Fruit fly (Drosophila melanogaster) whole organism, embryonic: Measurements from ENCODE around the gene ric8a.

Experiments
- Awh ChIP-seq: fragments of 200-800 bp; sonication (Bioruptor generic); IDR thresholded peaks from 2 replicates; pipeline ENCODE4, ENCODE4 v1.3.6; 2022; ENCODE audit warnings: missing biosample characterization, missing genetic modification characterization
- B-H2 ChIP-seq: fragments of 200-800 bp; sonication (Bioruptor generic); optimal IDR thresholded peaks from 2 replicates; lab custom pipeline; 2018; ENCODE audit warnings: missing biosample characterization, mild to moderate bottlenecking, missing genetic modification characterization
- CG10462 ChIP-seq: fragments of 200-800 bp; sonication (Bioruptor generic); optimal IDR thresholded peaks from 2 replicates; lab custom pipeline; 2016; ENCODE audit warnings: missing biosample characterization, missing genetic modification characterization
- CG10565 ChIP-seq: fragments of 200-800 bp; sonication (Bioruptor generic); optimal IDR thresholded peaks from 3 replicates; lab custom pipeline; 2016; ENCODE audit warnings: missing biosample characterization, mild to moderate bottlenecking, missing genetic modification characterization
- CG10959 ChIP-seq: fragments of 200-800 bp; sonication (Bioruptor generic); IDR thresholded peaks from 2 replicates; pipeline ENCODE4 v1.3.6; 2022; ENCODE audit warnings: missing biosample characterization, missing genetic modification characterization
- CG11723 ChIP-seq: fragments of 200-800 bp; sonication (Bioruptor generic); optimal IDR thresholded peaks from 2 replicates; lab custom pipeline; 2017; ENCODE audit warnings: missing biosample characterization, mild to moderate bottlenecking, missing genetic modification characterization
- CG14667 ChIP-seq: fragments of 200-800 bp; sonication (Bioruptor generic); IDR thresholded peaks from 2 replicates; pipeline ENCODE4 v1.3.6; 2022; ENCODE audit warnings: missing biosample characterization, missing genetic modification characterization
- CG15479 ChIP-seq: fragments of 200-800 bp; sonication (Bioruptor generic); optimal IDR thresholded peaks from 3 replicates; lab custom pipeline; 2019; ENCODE audit warnings: missing biosample characterization, mild to moderate bottlenecking, missing genetic modification characterization, moderate library complexity
- CG17186 ChIP-seq: fragments of 200-800 bp; sonication (Bioruptor generic); optimal IDR thresholded peaks from 3 replicates; lab custom pipeline; 2017; ENCODE audit warnings: missing biosample characterization, missing genetic modification reagents, missing genetic modification characterization
- CG17361 ChIP-seq: fragments of 200-800 bp; sonication (Bioruptor generic); IDR thresholded peaks from 3 replicates; pipeline ENCODE4 v1.3.6; 2022; ENCODE audit warnings: missing biosample characterization, missing genetic modification characterization
- CG1792 ChIP-seq: fragments of 200-800 bp; sonication (Bioruptor generic); optimal IDR thresholded peaks from 2 replicates; lab custom pipeline; 2016; ENCODE audit warnings: missing biosample characterization, missing genetic modification characterization
- CG18011 ChIP-seq: fragments of 200-800 bp; sonication (Bioruptor generic); optimal IDR thresholded peaks from 2 replicates; lab custom pipeline; 2017; ENCODE audit warnings: missing biosample characterization, missing genetic modification characterization, mild to moderate bottlenecking, moderate library complexity, missing genotype
- CG1832 ChIP-seq: fragments of 200-800 bp; sonication (Bioruptor generic); optimal IDR thresholded peaks from 2 replicates; lab custom pipeline; 2017; ENCODE audit warnings: missing biosample characterization, mild to moderate bottlenecking, missing genetic modification characterization, inconsistent platforms
- CG43689 ChIP-seq: fragments of 200-800 bp; sonication (Bioruptor generic); IDR thresholded peaks from 2 replicates; pipeline ENCODE4 v1.3.6; 2022; ENCODE audit warnings: missing biosample characterization, missing genetic modification characterization
- CG4404 ChIP-seq: fragments of 200-800 bp; sonication (Bioruptor generic); IDR thresholded peaks from 2 replicates; pipeline ENCODE4 v1.3.6; 2022; ENCODE audit warnings: missing biosample characterization, missing genetic modification characterization
- CG4424 ChIP-seq: fragments of 200-800 bp; sonication (Bioruptor generic); optimal IDR thresholded peaks from 3 replicates; lab custom pipeline; 2016; ENCODE audit warnings: missing biosample characterization, missing genetic modification characterization
- CG6654 ChIP-seq: fragments of 200-800 bp; sonication (Bioruptor generic); optimal IDR thresholded peaks from 2 replicates; lab custom pipeline; 2017; ENCODE audit warnings: missing biosample characterization, mild to moderate bottlenecking, missing genetic modification characterization
- CG6689 ChIP-seq: fragments of 200-800 bp; sonication (Bioruptor generic); IDR thresholded peaks from 2 replicates; pipeline ENCODE4 v1.3.6; 2022; ENCODE audit warnings: missing biosample characterization, missing genetic modification characterization
- CG7556 ChIP-seq: fragments of 200-800 bp; sonication (Bioruptor generic); optimal IDR thresholded peaks from 2 replicates; lab custom pipeline; 2017; ENCODE audit warnings: missing biosample characterization, mild to moderate bottlenecking, missing genetic modification characterization
- CG8388 ChIP-seq: fragments of 200-800 bp; sonication (Bioruptor generic); optimal IDR thresholded peaks from 2 replicates; lab custom pipeline; 2019; ENCODE audit warnings: missing biosample characterization, mild to moderate bottlenecking, missing genetic modification characterization, moderate library complexity
- CG9215 ChIP-seq: fragments of 200-800 bp; sonication (Bioruptor generic); IDR thresholded peaks from 2 replicates; pipeline ENCODE4 v1.3.6; 2022; ENCODE audit warnings: missing biosample characterization, missing genetic modification characterization
- CG9876 ChIP-seq: fragments of 200-800 bp; sonication (Bioruptor generic); optimal IDR thresholded peaks from 2 replicates; lab custom pipeline; 2016; ENCODE audit warnings: missing biosample characterization, missing genetic modification characterization
- CHES-1-like ChIP-seq: fragments of 200-800 bp; sonication (Bioruptor generic); optimal IDR thresholded peaks from 2 replicates; lab custom pipeline; 2016; ENCODE audit warnings: missing biosample characterization, missing genetic modification characterization
- Dek ChIP-seq: fragments of 200-800 bp; sonication (Bioruptor generic); optimal IDR thresholded peaks from 3 replicates; lab custom pipeline; 2019; ENCODE audit warnings: missing biosample characterization, mild to moderate bottlenecking, missing genetic modification characterization, moderate library complexity
- Ets65A ChIP-seq: fragments of 200-800 bp; sonication (Bioruptor generic); peaks from one replicate; lab custom pipeline; 2016; ENCODE audit warnings: missing biosample characterization, missing genetic modification characterization
- H15 ChIP-seq: fragments of 200-800 bp; sonication (Bioruptor generic); IDR thresholded peaks from 3 replicates; pipeline ENCODE4 v1.3.6; 2022; ENCODE audit warnings: missing biosample characterization, missing genetic modification characterization
- HLH3B ChIP-seq: fragments of 200-800 bp; sonication (Bioruptor generic); IDR thresholded peaks from 2 replicates; pipeline ENCODE4 v1.3.6; 2022; ENCODE audit warnings: missing biosample characterization, missing genetic modification characterization
- HmgZ ChIP-seq: fragments of 200-800 bp; sonication (Bioruptor generic); optimal IDR thresholded peaks from 2 replicates; lab custom pipeline; 2018; ENCODE audit warnings: missing biosample characterization, mild to moderate bottlenecking, missing genetic modification characterization
- Hr78 ChIP-seq, 2 experiments: fragments of 200-800 bp in 1 of 2; fragments of >200 bp in 1 of 2; sonication (Bioruptor generic) in 1 of 2; optimal IDR thresholded peaks; 2 replicates each; lab custom pipeline; 2017 to 2019; ENCODE audit warnings: missing biosample characterization in 2 of 2, missing genetic modification characterization in 2 of 2, mild to moderate bottlenecking in 1 of 2, moderate library complexity in 1 of 2
- Meics ChIP-seq: fragments of 200-800 bp; sonication (Bioruptor generic); optimal IDR thresholded peaks from 2 replicates; lab custom pipeline; 2017; ENCODE audit warnings: missing biosample characterization, mild to moderate bottlenecking, missing genetic modification characterization
- Pdp1 ChIP-seq, 2 experiments: fragments of 200-800 bp; sonication (Bioruptor generic); optimal IDR thresholded peaks; 3 replicates each; lab custom pipeline; 2016; ENCODE audit warnings: missing biosample characterization in 2 of 2, missing genetic modification characterization in 2 of 2, mild to moderate bottlenecking in 1 of 2, moderate library complexity in 1 of 2
- Sin3A ChIP-seq: fragments of >200 bp; optimal IDR thresholded peaks from 2 replicates; lab custom pipeline; 2018
- Usf ChIP-seq: fragments of 200-800 bp; sonication (Bioruptor generic); optimal IDR thresholded peaks from 2 replicates; lab custom pipeline; 2017; ENCODE audit warnings: missing genotype, missing biosample characterization, missing genetic modification characterization
- YL-1 ChIP-seq: fragments of 200-800 bp; sonication (Bioruptor generic); optimal IDR thresholded peaks from 3 replicates; lab custom pipeline; 2017; ENCODE audit warnings: missing biosample characterization, mild to moderate bottlenecking, missing genetic modification characterization
- cg ChIP-seq: fragments of 200-800 bp; sonication (Bioruptor generic); optimal IDR thresholded peaks from 3 replicates; lab custom pipeline; 2019; ENCODE audit warnings: missing biosample characterization, mild to moderate bottlenecking, missing genetic modification characterization, moderate library complexity
- crp ChIP-seq, 2 experiments: fragments of 200-800 bp; sonication (Bioruptor generic); optimal IDR thresholded peaks; 2 replicates in 1 of 2; 3 replicates in 1 of 2; lab custom pipeline; 2017; ENCODE audit warnings: missing biosample characterization in 2 of 2, missing genetic modification characterization in 2 of 2, mild to moderate bottlenecking in 1 of 2, moderate library complexity in 1 of 2
- cwo ChIP-seq: fragments of 200-800 bp; sonication (Bioruptor generic); optimal IDR thresholded peaks from 3 replicates; lab custom pipeline; 2017; ENCODE audit warnings: missing biosample characterization, missing genetic modification characterization, mild to moderate bottlenecking, moderate library complexity, missing genetic modification reagents
- danr ChIP-seq: fragments of 200-800 bp; sonication (Bioruptor generic); IDR thresholded peaks from 2 replicates; pipeline ENCODE4 v1.3.6; 2022; ENCODE audit warnings: missing biosample characterization, missing genetic modification characterization
- dati ChIP-seq: fragments of 200-800 bp; sonication (Bioruptor generic); IDR thresholded peaks from 2 replicates; pipeline ENCODE4 v1.3.6; 2022; ENCODE audit warnings: missing biosample characterization, missing genetic modification characterization
- dmrt11E ChIP-seq: fragments of 200-800 bp; sonication (Bioruptor generic); optimal IDR thresholded peaks from 3 replicates; lab custom pipeline; 2018; ENCODE audit warnings: missing biosample characterization, mild to moderate bottlenecking, missing genetic modification characterization, moderate library complexity
- ems ChIP-seq: fragments of 200-800 bp; sonication (Bioruptor generic); optimal IDR thresholded peaks from 3 replicates; lab custom pipeline; 2016; ENCODE audit warnings: missing biosample characterization, missing genetic modification characterization
- ftz-f1 ChIP-seq: fragments of 200-800 bp; sonication (Bioruptor generic); optimal IDR thresholded peaks from 2 replicates; lab custom pipeline; 2016; ENCODE audit warnings: missing biosample characterization, missing genetic modification characterization
- insv ChIP-seq, 2 experiments: fragments of 200-800 bp; sonication (Bioruptor generic); optimal IDR thresholded peaks; 3 replicates each; lab custom pipeline; 2016 to 2018; ENCODE audit warnings: missing biosample characterization in 2 of 2, missing genetic modification characterization in 2 of 2
- inv ChIP-seq: fragments of 200-800 bp; sonication (Bioruptor generic); IDR thresholded peaks from 2 replicates; pipeline ENCODE4 v1.3.6; 2022; ENCODE audit warnings: missing biosample characterization, missing genetic modification characterization; ENCODE audit not compliant: partially characterized antibody
- mam ChIP-seq: fragments of 200-800 bp; sonication (Bioruptor generic); optimal IDR thresholded peaks from 3 replicates; lab custom pipeline; 2016; ENCODE audit warnings: missing biosample characterization, missing genetic modification characterization
- nmo ChIP-seq: fragments of 200-800 bp; sonication (Bioruptor generic); optimal IDR thresholded peaks from 2 replicates; lab custom pipeline; 2018; ENCODE audit warnings: missing biosample characterization, mild to moderate bottlenecking, missing genetic modification characterization, moderate library complexity
- prd ChIP-seq, 3 experiments: fragments of >200 bp in 2 of 3; fragments of 200-800 bp in 1 of 3; sonication (Bioruptor generic) in 1 of 3; optimal IDR thresholded peaks in 2 of 3; IDR thresholded peaks in 1 of 3; 2 replicates in 2 of 3; 3 replicates in 1 of 3; pipeline versions ENCODE4 v1.3.6 to Lab custom; 2017 to 2022; ENCODE audit warnings: missing biosample characterization in 1 of 3, missing genetic modification characterization in 1 of 3
- ranshi ChIP-seq: fragments of 200-800 bp; sonication (Bioruptor generic); IDR thresholded peaks from 2 replicates; pipeline ENCODE4 v1.3.6; 2022; ENCODE audit warnings: missing biosample characterization, missing genetic modification characterization
- row ChIP-seq: fragments of 200-800 bp; sonication (Bioruptor generic); IDR thresholded peaks from 3 replicates; pipeline ENCODE4 v1.3.6; 2022; ENCODE audit warnings: missing biosample characterization, missing genetic modification characterization
- vnd ChIP-seq: fragments of 200-800 bp; sonication (Bioruptor generic); IDR thresholded peaks from 3 replicates; pipeline ENCODE4 v1.3.6; 2022; ENCODE audit warnings: missing biosample characterization, missing genetic modification characterization; ENCODE audit not compliant: partially characterized antibody

ric8a gene

DNA sequence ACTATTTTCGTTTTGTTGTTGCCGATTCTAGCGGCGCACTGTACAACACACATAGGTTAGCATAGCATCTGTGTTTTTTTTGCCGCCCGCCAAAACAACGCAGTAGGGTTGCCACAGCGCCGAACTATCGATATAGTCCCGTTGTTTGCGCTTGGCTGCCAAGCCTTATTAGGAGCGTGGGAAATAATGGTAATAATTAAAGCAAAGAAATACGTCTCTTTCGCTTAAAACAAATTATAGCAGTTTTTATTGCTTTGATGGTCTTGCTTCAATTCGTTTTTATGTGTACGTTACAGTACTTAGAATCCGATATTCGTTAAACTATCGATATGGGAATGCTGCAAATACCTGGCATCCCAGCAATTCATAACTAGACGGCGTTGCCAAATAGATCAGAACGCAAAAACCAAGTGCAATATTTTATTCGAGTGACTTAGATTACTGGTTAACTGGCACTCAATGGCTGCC, 12.5 kb upstream of the ric8a start, which contains the start of the genes mxc and Larp7 (continued):
- TF ChIP-seq HLH3B (GFP tag; lab: Robert Waterston, UW), result no peak; the same call in 1 of the 2 replicates
- TF ChIP-seq CG10462 (GFP tag; lab: Kevin White, UChicago), result peak; percentile 32
- TF ChIP-seq insv (GFP tag; optimal IDR thresholded peaks at IDR 0.05; lab: Kevin White, UChicago), result peak in 1 of 2 experiments; percentile 63
- TF ChIP-seq CG9215 (GFP tag; lab: Robert Waterston, UW), result peak; percentile 74
- peak; percentile 47 for TF ChIP-seq Usf
- peak; percentile 13 for TF ChIP-seq ftz-f1
- no peak for TF ChIP-seq CG7556 (GFP tag; lab: Kevin White, UChicago)
- TF ChIP-seq dmrt11E (tag; lab: Kevin White, UChicago), result peak; percentile 39
- no peak for TF ChIP-seq B-H2
- TF ChIP-seq CG6654 (GFP tag; lab: Kevin White, UChicago), result no peak
- TF ChIP-seq Meics, result no peak
- no peak; the same call in 1 of the 3 replicates for TF ChIP-seq CG17361
- no peak for TF ChIP-seq CG11723 (GFP tag; lab: Kevin White, UChicago)
- 0 out of 2 replicates have a peak, but pooled peaks have one; percentile 6 for TF ChIP-seq CG14667 (GFP tag; lab: Robert Waterston, UW)
- TF ChIP-seq Dek (tag; lab: Kevin White, UChicago), result no peak
- TF ChIP-seq CG1792 (GFP tag; lab: Kevin White, UChicago), result peak; percentile 43
- TF ChIP-seq row (GFP tag; lab: Robert Waterston, UW), result peak; percentile 91
- TF ChIP-seq CG17186, result peak; percentile 83
- peak; percentile 68 for TF ChIP-seq CG4404 (GFP tag; lab: Robert Waterston, UW)
- TF ChIP-seq mam (GFP tag; lab: Kevin White, UChicago), result peak; percentile 69
- peak; percentile 39 for TF ChIP-seq CG9876 (GFP tag; lab: Kevin White, UChicago)
- TF ChIP-seq CG6689, result peak; percentile 57; the same call in 1 of the 2 replicates
- TF ChIP-seq Awh (GFP tag; lab: Robert Waterston, UW), result no peak
- no peak for TF ChIP-seq CG1832
- peak in 1 of 2 experiments; percentile 57 for TF ChIP-seq crp (GFP tag; optimal IDR thresholded peaks at IDR 0.05; lab: Kevin White, UChicago)
- TF ChIP-seq Sin3A (lab: Kevin White, UChicago), result peak; percentile 98
- TF ChIP-seq danr (GFP tag; lab: Robert Waterston, UW), result peak; percentile 35; the same call in 1 of the 2 replicates
- peak; percentile 64 to 73 for TF ChIP-seq Pdp1 (GFP tag; optimal IDR thresholded peaks at IDR 0.05; lab: Kevin White, UChicago)
- TF ChIP-seq CHES-1-like, result peak; percentile 78
- no peak for TF ChIP-seq prd (optimal IDR thresholded peaks at IDR 0.05; lab: Kevin White, UChicago)
- peak; percentile 73; the same call in 2 of the 3 replicates for TF ChIP-seq prd (GFP tag; IDR thresholded peaks at IDR 0.05; lab: Robert Waterston, UW)
- TF ChIP-seq Ets65A, result peak; percentile 96
- peak; percentile 73 for TF ChIP-seq nmo
- TF ChIP-seq CG4424 (GFP tag; lab: Kevin White, UChicago), result peak; percentile 34
- TF ChIP-seq CG15479 (GFP tag; lab: Kevin White, UChicago), result no peak
- peak; percentile 26 for TF ChIP-seq YL-1 (GFP tag; lab: Kevin White, UChicago)
- no peak for TF ChIP-seq dati (GFP tag; lab: Robert Waterston, UW)
- TF ChIP-seq ems (GFP tag; lab: Kevin White, UChicago), result peak; percentile 37
- TF ChIP-seq vnd (GFP tag; lab: Robert Waterston, UW), result peak; percentile 87
- TF ChIP-seq CG10959 (GFP tag; lab: Robert Waterston, UW), result no peak
- TF ChIP-seq cwo (GFP tag; lab: Kevin White, UChicago), result no peak
- TF ChIP-seq inv (GFP tag; lab: Robert Waterston, UW), result peak; percentile 88
- no peak for TF ChIP-seq cg
- TF ChIP-seq CG8388 (GFP tag; lab: Kevin White, UChicago), result peak; percentile 7
- TF ChIP-seq HmgZ (tag; lab: Kevin White, UChicago), result peak; percentile 77
- no peak for TF ChIP-seq CG43689 (GFP tag; lab: Robert Waterston, UW)
- TF ChIP-seq ranshi (GFP tag; lab: Robert Waterston, UW), result no peak
- TF ChIP-seq CG10565 (GFP tag; lab: Kevin White, UChicago), result no peak
- TF ChIP-seq Hr78 (GFP tag; optimal IDR thresholded peaks at IDR 0.05; lab: Kevin White, UChicago), result no peak
- TF ChIP-seq H15 (GFP tag; lab: Robert Waterston, UW), result no peak
- no peak for TF ChIP-seq CG18011 (GFP tag; lab: Kevin White, UChicago)
